Worm (Caenorhabditis elegans): ENCODE results near the gene Y58A7A.5.

The Y58A7A.5 gene

DNA sequence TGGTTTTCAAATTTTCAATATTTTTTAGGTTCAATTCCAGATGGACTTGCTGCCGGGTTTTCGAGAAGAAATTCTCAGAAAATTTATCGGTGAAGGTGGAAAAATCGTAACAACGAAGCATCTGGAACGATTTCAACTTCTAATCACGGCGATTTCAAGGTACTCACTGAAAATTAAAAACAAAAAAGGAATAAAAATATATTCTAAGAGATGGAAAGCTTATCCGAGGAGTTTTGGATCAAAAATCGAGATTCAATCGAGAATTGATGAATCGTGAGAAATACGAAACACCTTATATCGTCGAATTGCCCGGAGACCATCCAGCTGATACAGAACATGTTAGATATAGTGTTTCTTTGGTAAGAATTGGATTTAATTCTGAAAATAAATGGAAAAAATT, 34.5 kb downstream of the Y58A7A.5 start, which contains the start of gene K11D12.12:
TSS of gene K11D12.12 (plus strand) at position 29 of the 400 bp plus-strand sequence.
- TF ChIP-seq ahr-1 (tag; optimal IDR thresholded peaks at IDR 0.05) (no peak), ceh-19 (GFP tag; optimal IDR thresholded peaks at IDR 0.05) (no peak), ceh-6 (GFP tag; optimal IDR thresholded peaks at IDR 0.05) (no peak), C08G9.2 (tag; optimal IDR thresholded peaks at IDR 0.05) (no peak), fkh-6 (tag; optimal IDR thresholded peaks at IDR 0.05) (no peak), tbx-2 (tag; optimal IDR thresholded peaks at IDR 0.05) (no peak), gmeb-2 (tag; optimal IDR thresholded peaks at IDR 0.05) (no peak), unc-3 (GFP tag; conservative IDR thresholded peaks at IDR 0.05) (no peak), unc-3 (tag; optimal IDR thresholded peaks at IDR 0.05) (no peak), ceh-31 (tag; optimal IDR thresholded peaks at IDR 0.05) (no peak), hlh-13 (GFP tag; optimal IDR thresholded peaks at IDR 0.05) (no peak), npax-4 (tag; optimal IDR thresholded peaks at IDR 0.05) (no peak), pqm-1 (tag; optimal IDR thresholded peaks at IDR 0.05) (no peak), K09A11.1 (tag; optimal IDR thresholded peaks at IDR 0.05; ENCODE audit: insufficient read depth) (no peak), hlh-30 (tag; optimal IDR thresholded peaks at IDR 0.05; ENCODE audit: insufficient read depth) (no peak)

DNA sequence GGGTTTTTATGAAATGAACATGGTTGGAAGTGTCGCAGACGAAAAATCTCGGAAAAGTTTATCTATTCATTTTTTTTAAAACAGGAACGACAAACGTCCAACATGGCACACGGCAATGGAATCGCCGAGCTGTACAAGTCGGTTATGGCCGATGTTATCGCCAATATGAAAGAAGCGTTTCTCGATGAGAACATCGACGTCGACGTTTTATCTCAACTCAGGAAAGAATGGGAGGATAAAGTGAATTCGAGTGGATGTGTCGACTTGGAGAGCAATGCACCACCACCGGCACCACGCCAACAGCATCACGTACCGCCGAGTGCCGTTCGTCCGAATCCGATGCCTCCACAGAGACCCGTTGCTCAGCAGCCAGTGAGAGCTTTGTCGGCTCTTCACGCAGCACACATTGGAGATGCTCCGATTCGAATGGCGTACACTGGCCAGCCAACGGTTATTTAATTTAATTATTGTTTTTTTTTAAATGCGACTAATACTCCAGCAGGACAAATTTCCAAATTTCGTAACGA, 36.6 kb downstream of the Y58A7A.5 start:
- TF ChIP-seq ref-2 (tag; optimal IDR thresholded peaks at IDR 0.05) (no peak), dve-1 (tag; optimal IDR thresholded peaks at IDR 0.05) (no peak), T23F11.4 (GFP tag; optimal IDR thresholded peaks at IDR 0.05) (no peak), unc-55 (GFP tag; optimal IDR thresholded peaks at IDR 0.05) (no peak), syd-9 (tag; optimal IDR thresholded peaks at IDR 0.05) (no peak), ceh-30 (tag; optimal IDR thresholded peaks at IDR 0.05) (no peak)

- TF ChIP-seq C08G9.2 (tag; optimal IDR thresholded peaks at IDR 0.05) (peak; percentile 1), ceh-34 (tag; optimal IDR thresholded peaks at IDR 0.05) (peak; percentile 78), madf-2 (tag; optimal IDR thresholded peaks at IDR 0.05) (peak; percentile 61), ceh-22 (tag; optimal IDR thresholded peaks at IDR 0.05) (no peak), mec-3 (tag; optimal IDR thresholded peaks at IDR 0.05; ENCODE audit: borderline replicate concordance) (no peak), npax-4 (tag; optimal IDR thresholded peaks at IDR 0.05) (no peak), odd-2 (tag; optimal IDR thresholded peaks at IDR 0.05) (no peak), elt-2 (tag; optimal IDR thresholded peaks at IDR 0.05) (peak; percentile 25), ceh-14 (tag; optimal IDR thresholded peaks at IDR 0.05) (peak; percentile 66), ceh-48 (tag; optimal IDR thresholded peaks at IDR 0.05) (no peak), tbx-2 (tag; optimal IDR thresholded peaks at IDR 0.05) (peak; percentile 82), ceh-6 (GFP tag; optimal IDR thresholded peaks at IDR 0.05) (no peak), nhr-11 (tag; optimal IDR thresholded peaks at IDR 0.05) (no peak), ceh-30 (tag; optimal IDR thresholded peaks at IDR 0.05) (no peak), ceh-24 (tag; optimal IDR thresholded peaks at IDR 0.05) (no peak), ahr-1 (tag; optimal IDR thresholded peaks at IDR 0.05) (no peak), pax-1 (tag; optimal IDR thresholded peaks at IDR 0.05) (peak; percentile 48), hlh-8 (tag; optimal IDR thresholded peaks at IDR 0.05) (no peak), ref-2 (tag; optimal IDR thresholded peaks at IDR 0.05) (peak; percentile 86), C38D4.7 (GFP tag; optimal IDR thresholded peaks at IDR 0.05) (no peak), che-1 (tag; optimal IDR thresholded peaks at IDR 0.05) (no peak), fax-1 (tag; optimal IDR thresholded peaks at IDR 0.05) (no peak), ama-1 (optimal IDR thresholded peaks at IDR 0.05) (peak; percentile 35), sox-2 (GFP tag; IDR thresholded peaks at IDR 0.05) (no peak), zip-5 (tag; optimal IDR thresholded peaks at IDR 0.05) (no peak), ttx-3 (tag; optimal IDR thresholded peaks at IDR 0.05) (no peak), hlh-13 (GFP tag; optimal IDR thresholded peaks at IDR 0.05) (no peak), ceh-9 (tag; optimal IDR thresholded peaks at IDR 0.05) (no peak), pha-4 (tag; optimal IDR thresholded peaks at IDR 0.05) (no peak), nfya-1 (tag; optimal IDR thresholded peaks at IDR 0.05) (peak; percentile 84), eyg-1 (tag; optimal IDR thresholded peaks at IDR 0.05) (no peak), K09A11.1 (tag; optimal IDR thresholded peaks at IDR 0.05; ENCODE audit: insufficient read depth) (peak; percentile 29), Y22D7AL.16 (tag; optimal IDR thresholded peaks at IDR 0.05) (no peak), T23F11.4 (GFP tag; optimal IDR thresholded peaks at IDR 0.05) (no peak), tbx-7 (tag; optimal IDR thresholded peaks at IDR 0.05) (no peak), rnt-1 (tag; optimal IDR thresholded peaks at IDR 0.05) (peak; percentile 91), hlh-15 (tag; optimal IDR thresholded peaks at IDR 0.05) (no peak)
Observed at ce11 chrV:5049333-5049942, 37.3 kb downstream of the Y58A7A.5 start, which contains the start of the genes pqn-51 and K11D12.14. pqn-51 (plus strand) TSS chrV:5049607. K11D12.14 (plus strand) TSS chrV:5049636.

Data from whole organism, late embryonic.